Worm (Caenorhabditis elegans): ENCODE results near the gene F41E6.7.

DNA sequence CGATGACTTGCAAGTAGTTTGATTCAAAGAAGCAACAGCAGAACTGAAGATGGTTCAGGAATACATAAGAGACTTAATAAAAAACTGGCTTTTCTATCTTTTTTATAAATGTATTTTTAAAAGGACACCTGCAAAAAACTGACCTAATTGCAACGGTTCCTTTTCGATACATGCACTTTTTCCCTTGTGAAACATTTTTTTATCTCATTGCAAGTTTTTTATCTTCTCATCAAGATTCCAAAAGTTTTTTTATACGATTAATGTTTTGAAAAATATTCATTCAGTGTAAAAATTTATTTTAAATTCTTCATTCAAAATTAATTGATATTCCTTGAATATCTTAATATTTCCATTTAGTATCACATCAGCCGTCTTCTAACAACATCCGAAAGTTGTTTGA, 36.5 kb upstream of the F41E6.7 start, which contains the start of gene oac-29:
- TF ChIP-seq F49E8.2 (tag; optimal IDR thresholded peaks at IDR 0.05; ENCODE audit: insufficient read depth) (no peak), K12H6.12 (tag; optimal IDR thresholded peaks at IDR 0.05) (no peak), nfya-2 (GFP tag; IDR thresholded peaks at IDR 0.05) (no peak), sptf-2 (GFP tag; optimal IDR thresholded peaks at IDR 0.05) (no peak), ccch-3 (GFP tag; optimal IDR thresholded peaks at IDR 0.05) (no peak)
